Worm (Caenorhabditis elegans): ENCODE measurements around the gene spcs-2.

DNA sequence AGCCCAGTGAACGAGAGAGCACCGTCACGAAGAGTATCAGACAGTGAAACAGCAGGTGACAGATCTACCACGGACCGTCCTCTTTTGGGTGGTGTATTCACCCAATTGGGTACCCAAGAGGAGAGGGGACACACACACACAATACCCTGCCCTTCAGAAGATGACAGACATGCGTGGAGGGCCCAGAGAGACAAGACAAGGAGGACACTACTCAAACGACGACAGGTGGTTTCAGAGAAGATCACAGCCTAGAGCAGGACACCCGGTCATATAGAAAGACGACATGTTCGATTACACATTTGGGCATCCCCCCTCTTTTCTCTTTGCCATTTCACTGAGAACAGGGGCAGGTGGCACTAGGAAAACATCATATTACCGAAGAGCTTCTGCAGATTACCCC is 19.4 kb downstream of the spcs-2 start:
- no peak for TF ChIP-seq nhr-11 (tag; optimal IDR thresholded peaks at IDR 0.05)
- TF ChIP-seq skn-1 (tag; optimal IDR thresholded peaks at IDR 0.05) = no peak
- TF ChIP-seq zag-1 (tag; optimal IDR thresholded peaks at IDR 0.05) = no peak
- TF ChIP-seq snpc-4 (tag; optimal IDR thresholded peaks at IDR 0.05) = no peak
- no peak for TF ChIP-seq fos-1 (tag; optimal IDR thresholded peaks at IDR 0.05)
- TF ChIP-seq jun-1 (tag; optimal IDR thresholded peaks at IDR 0.05) = no peak
- TF ChIP-seq fkh-10 (GFP tag; optimal IDR thresholded peaks at IDR 0.05) = no peak
- TF ChIP-seq ztf-4 (tag; optimal IDR thresholded peaks at IDR 0.05) = no peak

Data from whole organism, L3 larva.